Fruit fly (Drosophila melanogaster) whole organism, embryonic: ENCODE results near the gene Send2.

Experiments used
- CG2116 ChIP-seq: fragments of 200-800 bp; sonication (Bioruptor generic); optimal IDR thresholded peaks from 3 replicates; lab custom pipeline; 2018; ENCODE audit warnings: missing biosample characterization, mild to moderate bottlenecking, missing genetic modification characterization
- CG9876 ChIP-seq: fragments of 200-800 bp; sonication (Bioruptor generic); optimal IDR thresholded peaks from 2 replicates; lab custom pipeline; 2016; ENCODE audit warnings: missing biosample characterization, missing genetic modification characterization
- Lhr ChIP-seq: fragments of 200-800 bp; sonication (Bioruptor generic); optimal IDR thresholded peaks from 3 replicates; lab custom pipeline; 2017; ENCODE audit warnings: mild to moderate bottlenecking, missing biosample characterization, missing genetic modification reagents, missing genetic modification characterization
- chinmo ChIP-seq: fragments of 200-800 bp; sonication (Bioruptor generic); IDR thresholded peaks from 4 replicates; pipeline ENCODE4 v1.3.6; 2022; ENCODE audit warnings: missing biosample characterization, missing genetic modification characterization; ENCODE audit not compliant: partially characterized antibody
- fd64A ChIP-seq: fragments of 200-800 bp; sonication (Bioruptor generic); optimal IDR thresholded peaks from 3 replicates; lab custom pipeline; 2018; ENCODE audit warnings: missing biosample characterization, mild to moderate bottlenecking, missing genetic modification characterization
- run ChIP-seq: fragments of 200-800 bp; sonication (Bioruptor generic); optimal IDR thresholded peaks from 3 replicates; lab custom pipeline; 2018; ENCODE audit warnings: missing biosample characterization, mild to moderate bottlenecking, missing genetic modification characterization

dm6 chr2L:14388448-14388847 lies 42.0 kb upstream of the Send2 start:
- TF ChIP-seq run (tag; lab: Kevin White, UChicago) (no peak), chinmo (GFP tag; lab: Robert Waterston, UW) (no peak), Lhr (GFP tag; lab: Kevin White, UChicago) (no peak), CG2116 (GFP tag; lab: Kevin White, UChicago) (no peak), fd64A (GFP tag; lab: Kevin White, UChicago) (no peak), CG9876 (GFP tag; lab: Kevin White, UChicago) (no peak)
